Worm (Caenorhabditis elegans) whole organism, late embryonic: ENCODE data around the gene nhr-281.

Experiments
- pha-2 ChIP-seq: sonication (generic microtip); optimal IDR thresholded peaks from 2 replicates; lab custom pipeline; 2017; ENCODE audit warnings: mild to moderate bottlenecking, missing genetic modification characterization, missing compliant biosample characterization
- ref-2 ChIP-seq: sonication (generic microtip); optimal IDR thresholded peaks from 2 replicates; lab custom pipeline; 2016; ENCODE audit warnings: missing genetic modification characterization, missing compliant biosample characterization

DNA sequence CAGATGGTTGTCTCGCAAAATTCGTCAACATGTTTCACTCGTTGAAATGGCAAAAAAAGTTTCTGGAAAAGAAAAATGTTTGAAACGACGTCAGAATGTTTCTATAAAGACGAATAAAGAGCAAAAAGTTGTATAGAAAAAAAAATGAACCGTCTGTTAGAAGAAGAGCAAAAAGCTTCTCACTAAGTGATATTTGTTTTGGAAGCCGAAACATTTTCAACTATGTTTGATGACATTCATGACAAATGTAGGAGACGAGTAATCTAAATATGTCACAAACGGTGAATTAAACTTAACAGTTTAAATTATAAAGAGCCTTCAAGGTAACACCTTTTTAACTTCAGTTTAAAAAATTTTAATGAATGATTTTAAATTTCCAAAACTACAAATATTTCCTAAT lies 26.8 kb upstream of the nhr-281 start, which contains the start of gene nkat-1:
- no peak for TF ChIP-seq ref-2
- no peak for TF ChIP-seq pha-2 (tag; lab: Kevin White, UChicago)
